Fruit fly (Drosophila melanogaster): ENCODE results near the gene Vps33B.

The Vps33B gene

DNA sequence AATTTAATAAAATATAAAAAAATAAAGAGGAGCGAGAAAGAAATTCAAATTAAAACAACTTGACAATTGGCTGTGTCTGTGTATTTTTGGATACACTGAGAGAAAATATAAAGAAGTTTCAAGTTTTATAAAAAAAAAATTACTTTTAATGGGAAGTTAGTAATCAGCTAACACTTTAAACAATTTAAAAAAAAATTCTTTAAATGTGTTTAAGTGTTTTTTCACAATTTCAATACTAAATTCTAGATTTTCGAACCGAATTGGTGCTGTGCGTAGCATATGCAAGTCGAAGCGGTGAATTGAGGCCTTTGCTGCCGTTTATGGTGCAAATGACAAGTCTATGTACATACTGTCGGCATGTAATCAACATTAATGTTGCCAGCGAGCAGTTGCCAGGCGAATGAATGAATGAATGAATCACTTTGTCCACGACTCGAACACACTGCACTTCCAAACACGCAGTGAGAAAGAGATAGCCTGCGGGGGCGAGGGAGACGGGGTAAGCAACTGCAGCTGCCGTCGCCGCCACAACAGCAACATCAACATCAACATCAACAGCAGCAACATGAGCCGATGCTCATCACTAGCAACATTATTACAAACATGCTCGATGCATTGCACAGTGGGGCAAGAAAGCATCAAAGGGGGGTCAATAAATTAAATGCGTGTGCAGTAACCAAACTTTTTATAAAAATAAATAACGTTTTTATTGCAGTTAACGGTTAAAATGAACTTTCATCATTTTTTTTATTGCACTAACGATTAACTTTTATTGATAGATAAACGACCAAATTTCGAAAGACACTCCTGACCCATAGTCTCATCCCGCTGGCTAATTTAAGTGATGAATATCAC, 27.5 kb upstream of the Vps33B start (continued):
- TF ChIP-seq CG10431 (GFP tag; optimal IDR thresholded peaks at IDR 0.05) (peak; percentile 29), CG10959 (GFP tag; IDR thresholded peaks at IDR 0.05) (peak; percentile 65; the same call in 1 of the 2 replicates), Usf (GFP tag; optimal IDR thresholded peaks at IDR 0.05) (peak; percentile 43), wdn (GFP tag; IDR thresholded peaks at IDR 0.05) (no peak), CG9797 (GFP tag; optimal IDR thresholded peaks at IDR 0.05) (no peak), MTF-1 (GFP tag; optimal IDR thresholded peaks at IDR 0.05; ENCODE audit: borderline replicate concordance) (peak; percentile 38), bowl (GFP tag; IDR thresholded peaks at IDR 0.05) (0 out of 2 replicates have a peak, but pooled peaks have one; percentile 21), br (optimal IDR thresholded peaks at IDR 0.05) (no peak), chm (GFP tag; IDR thresholded peaks at IDR 0.05) (peak; percentile 69; the same call in 1 of the 2 replicates), CG17829 (tag; optimal IDR thresholded peaks at IDR 0.05) (peak; percentile 86), E2f1 (GFP tag; IDR thresholded peaks at IDR 0.05) (peak; percentile 61; the same call in 1 of the 2 replicates), Trl (optimal IDR thresholded peaks at IDR 0.05) (no peak), Trl (GFP tag; optimal IDR thresholded peaks at IDR 0.05) (peak; percentile 21), gce (GFP tag; IDR thresholded peaks at IDR 0.05) (peak; percentile 79), CG11247 (GFP tag; IDR thresholded peaks at IDR 0.05) (0 out of 2 replicates have a peak, but pooled peaks have one; percentile 6), Asciz (GFP tag; optimal IDR thresholded peaks at IDR 0.05) (peak; percentile 62), Dip2 (GFP tag; IDR thresholded peaks at IDR 0.05) (no peak), PHDP (tag; optimal IDR thresholded peaks at IDR 0.05) (peak; percentile 72), Fer3 (tag; optimal IDR thresholded peaks at IDR 0.05) (peak; percentile 38), CG12942 (GFP tag; optimal IDR thresholded peaks at IDR 0.05) (peak; percentile 24), CG1024 (GFP tag; IDR thresholded peaks at IDR 0.05) (peak; percentile 47), CG11696 (GFP tag; IDR thresholded peaks at IDR 0.05) (peak; percentile 21; the same call in 1 of the 2 replicates), CG10979 (tag; optimal IDR thresholded peaks at IDR 0.05) (peak; percentile 88), trem (tag; optimal IDR thresholded peaks at IDR 0.05) (peak; percentile 77), CG10654 (GFP tag; optimal IDR thresholded peaks at IDR 0.05) (peak; percentile 44), CG4404 (GFP tag; IDR thresholded peaks at IDR 0.05) (peak; percentile 77), onecut (GFP tag; IDR thresholded peaks at IDR 0.05) (peak; percentile 7), lola (GFP tag; optimal IDR thresholded peaks at IDR 0.05) (peak in 1 of 3 experiments; percentile 81), Bgb (GFP tag; IDR thresholded peaks at IDR 0.05; ENCODE audit: partially characterized antibody) (no peak), stc (GFP tag; IDR thresholded peaks at IDR 0.05) (peak; percentile 61), fru (optimal IDR thresholded peaks at IDR 0.05) (no peak), Sox102F (GFP tag; optimal IDR thresholded peaks at IDR 0.05) (peak; percentile 83), grn (GFP tag; optimal IDR thresholded peaks at IDR 0.05) (no peak), tin (GFP tag; optimal IDR thresholded peaks at IDR 0.05) (peak; percentile 64), CG9932 (GFP tag; IDR thresholded peaks at IDR 0.05) (no peak), CG4854 (GFP tag; optimal IDR thresholded peaks at IDR 0.05) (peak; percentile 8), CG2202 (tag; optimal IDR thresholded peaks at IDR 0.05) (peak; percentile 78), Hmx (GFP tag; optimal IDR thresholded peaks at IDR 0.05) (no peak), ash1 (GFP tag; optimal IDR thresholded peaks at IDR 0.05) (no peak), CG10147 (GFP tag; optimal IDR thresholded peaks at IDR 0.05) (no peak), gem (tag; optimal IDR thresholded peaks at IDR 0.05) (peak; percentile 89), CG15269 (tag; optimal IDR thresholded peaks at IDR 0.05) (peak; percentile 27), esg (GFP tag; conservative IDR thresholded peaks at IDR 0.05) (peak; percentile 61), CG14667 (GFP tag; IDR thresholded peaks at IDR 0.05) (no peak; the same call in 1 of the 2 replicates), CG11723 (GFP tag; optimal IDR thresholded peaks at IDR 0.05) (peak; percentile 36), CG1529 (GFP tag; optimal IDR thresholded peaks at IDR 0.05) (peak; percentile 67), CG32767 (GFP tag; IDR thresholded peaks at IDR 0.05) (peak; percentile 73), CG2116 (GFP tag; optimal IDR thresholded peaks at IDR 0.05) (peak; percentile 16), tup (GFP tag; optimal IDR thresholded peaks at IDR 0.05) (peak; percentile 53), CG5180 (GFP tag; optimal IDR thresholded peaks at IDR 0.05) (peak; percentile 96)
